Fruit fly (Drosophila melanogaster): ENCODE results near the gene Smyd4-2.
A peak's percentile ranks its signal among the peaks of the same experiment; 100 is the strongest.

Gene Smyd4-2

DNA sequence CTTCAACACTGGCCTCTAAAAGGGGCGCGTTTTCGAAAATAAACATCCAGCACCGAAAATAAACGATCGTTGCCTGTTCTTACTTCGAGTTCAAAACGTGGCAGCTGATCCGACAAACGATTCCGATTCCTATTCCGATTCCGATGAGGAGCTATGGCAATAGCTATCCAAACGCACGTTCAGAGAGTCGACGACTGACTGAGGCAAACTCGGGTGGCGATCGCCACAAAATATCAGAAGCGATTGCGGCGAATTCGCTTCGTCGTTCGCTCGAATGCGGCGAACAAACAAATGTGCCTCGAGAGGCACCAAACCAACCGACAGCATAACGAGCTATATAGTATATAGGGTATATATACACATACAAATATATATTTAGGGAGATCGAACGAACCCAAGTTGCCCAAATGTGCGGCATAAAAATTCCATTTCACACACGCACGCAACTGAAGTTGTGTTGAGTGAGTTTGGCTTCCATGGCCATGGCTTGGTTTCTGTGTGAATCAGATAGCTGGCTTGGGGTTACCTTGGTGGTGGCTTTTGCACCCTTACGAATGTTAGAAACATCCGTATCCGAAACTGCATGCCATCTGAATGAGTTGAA is 10.4 kb downstream of the Smyd4-2 start, which contains the start of gene Ncc69 (continued):
- no peak for TF ChIP-seq CG15479 (GFP tag; optimal IDR thresholded peaks at IDR 0.05)
- no peak for TF ChIP-seq CG17912 (GFP tag; optimal IDR thresholded peaks at IDR 0.05)
- no peak for TF ChIP-seq psq (GFP tag; optimal IDR thresholded peaks at IDR 0.05)
- no peak for TF ChIP-seq peb (GFP tag; IDR thresholded peaks at IDR 0.05)
- no peak for TF ChIP-seq NC2α (GFP tag; optimal IDR thresholded peaks at IDR 0.05)
- TF ChIP-seq danr (GFP tag; IDR thresholded peaks at IDR 0.05) = no peak
- no peak for TF ChIP-seq Dip3 (GFP tag; optimal IDR thresholded peaks at IDR 0.05)
- no peak for TF ChIP-seq CG10654 (GFP tag; optimal IDR thresholded peaks at IDR 0.05)
- TF ChIP-seq Doc3 (GFP tag; IDR thresholded peaks at IDR 0.05; ENCODE audit: partially characterized antibody) = no peak
- TF ChIP-seq fd102C (GFP tag; optimal IDR thresholded peaks at IDR 0.05) = no peak
- TF ChIP-seq insv (GFP tag; optimal IDR thresholded peaks at IDR 0.05) = peak in 1 of 2 experiments; percentile 12
- TF ChIP-seq btn (GFP tag; optimal IDR thresholded peaks at IDR 0.05) = no peak
- TF ChIP-seq CG8478 (optimal IDR thresholded peaks at IDR 0.05) = no peak
- TF ChIP-seq CG2202 (tag; optimal IDR thresholded peaks at IDR 0.05) = no peak
- TF ChIP-seq al (GFP tag; IDR thresholded peaks at IDR 0.05) = no peak
- no peak for TF ChIP-seq croc (GFP tag; conservative IDR thresholded peaks at IDR 0.05)
- TF ChIP-seq lmd (GFP tag; IDR thresholded peaks at IDR 0.05) = no peak
- TF ChIP-seq vvl (GFP tag; IDR thresholded peaks at IDR 0.05) = peak; percentile 47
- no peak for TF ChIP-seq Opbp (GFP tag; IDR thresholded peaks at IDR 0.05; ENCODE audit: partially characterized antibody)
- TF ChIP-seq zen (tag; optimal IDR thresholded peaks at IDR 0.05) = no peak
- no peak for TF ChIP-seq slou (GFP tag; optimal IDR thresholded peaks at IDR 0.05)
- TF ChIP-seq CG18764 (GFP tag; optimal IDR thresholded peaks at IDR 0.05) = no peak
- TF ChIP-seq ap (GFP tag; IDR thresholded peaks at IDR 0.05) = no peak
- TF ChIP-seq luna (GFP tag; optimal IDR thresholded peaks at IDR 0.05) = no peak
- TF ChIP-seq CG9727 (GFP tag; optimal IDR thresholded peaks at IDR 0.05) = no peak
- TF ChIP-seq gsb-n (tag; optimal IDR thresholded peaks at IDR 0.05) = peak; percentile 72
- no peak for TF ChIP-seq hb (GFP tag; IDR thresholded peaks at IDR 0.05; ENCODE audit: partially characterized antibody)
- TF ChIP-seq CG6272 (GFP tag; IDR thresholded peaks at IDR 0.05) = no peak
- TF ChIP-seq ems (GFP tag; optimal IDR thresholded peaks at IDR 0.05) = no peak
- no peak for TF ChIP-seq Ada2b (GFP tag; IDR thresholded peaks at IDR 0.05)
- TF ChIP-seq fru (optimal IDR thresholded peaks at IDR 0.05) = no peak
- TF ChIP-seq da (GFP tag; optimal IDR thresholded peaks at IDR 0.05) = no peak
- no peak for TF ChIP-seq hth (optimal IDR thresholded peaks at IDR 0.05)
- TF ChIP-seq klu (GFP tag; IDR thresholded peaks at IDR 0.05) = no peak
- no peak for TF ChIP-seq NfI (GFP tag; optimal IDR thresholded peaks at IDR 0.05)
- TF ChIP-seq pan (optimal IDR thresholded peaks at IDR 0.05) = no peak
- TF ChIP-seq pan (GFP tag; optimal IDR thresholded peaks at IDR 0.05 in 1 of 2, IDR thresholded peaks at IDR 0.05 in 1 of 2) = no peak
- TF ChIP-seq CG18476 (GFP tag; optimal IDR thresholded peaks at IDR 0.05) = no peak
- TF ChIP-seq Taf1 (GFP tag; IDR thresholded peaks at IDR 0.05) = no peak
- TF ChIP-seq p53 (GFP tag; optimal IDR thresholded peaks at IDR 0.05) = no peak
- TF ChIP-seq kay (GFP tag; optimal IDR thresholded peaks at IDR 0.05) = no peak
- no peak for TF ChIP-seq HLH54F (GFP tag; optimal IDR thresholded peaks at IDR 0.05)
- TF ChIP-seq Lpt (GFP tag; optimal IDR thresholded peaks at IDR 0.05) = no peak
- TF ChIP-seq H15 (GFP tag; IDR thresholded peaks at IDR 0.05) = no peak
- no peak for TF ChIP-seq schlank (tag; optimal IDR thresholded peaks at IDR 0.05)
- no peak for TF ChIP-seq ara (GFP tag; IDR thresholded peaks at IDR 0.05)
- no peak for TF ChIP-seq lola (GFP tag; optimal IDR thresholded peaks at IDR 0.05)
- TF ChIP-seq ind (GFP tag; optimal IDR thresholded peaks at IDR 0.05) = no peak
- TF ChIP-seq hbn (GFP tag; IDR thresholded peaks at IDR 0.05; ENCODE audit: partially characterized antibody) = no peak
- TF ChIP-seq Sin3A (optimal IDR thresholded peaks at IDR 0.05) = no peak
- TF ChIP-seq pfk (GFP tag; optimal IDR thresholded peaks at IDR 0.05) = no peak
- no peak for TF ChIP-seq CG5953 (GFP tag; IDR thresholded peaks at IDR 0.05)
